Worm (Caenorhabditis elegans): ENCODE results near the gene srj-38.

DNA sequence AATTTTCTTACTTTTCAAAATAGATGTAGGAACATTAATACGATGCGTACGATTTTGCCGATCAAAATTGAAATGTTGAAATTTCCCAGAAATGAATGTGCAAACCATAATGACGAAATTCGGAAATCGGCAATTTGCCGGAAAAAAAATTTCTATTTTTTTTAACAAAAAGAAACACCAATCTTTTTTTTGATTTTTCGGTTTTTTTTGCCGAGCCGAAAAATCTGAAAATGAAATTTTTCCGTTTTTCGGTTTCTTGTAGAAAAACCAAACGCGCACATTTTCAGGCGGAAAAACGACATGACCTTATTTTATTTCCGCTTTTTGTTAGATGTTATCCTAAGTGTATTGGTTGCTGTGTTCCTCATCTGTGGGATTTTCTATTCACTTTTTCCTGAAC, 36.7 kb downstream of the srj-38 start, which contains the start of gene srbc-13:
- no peak for TF ChIP-seq him-1 (tag; optimal IDR thresholded peaks at IDR 0.05)
- no peak for TF ChIP-seq dao-5 (tag; optimal IDR thresholded peaks at IDR 0.05)
- no peak for TF ChIP-seq W03F9.2 (tag; optimal IDR thresholded peaks at IDR 0.05)
